Worm (Caenorhabditis elegans) whole organism, early embryonic: ENCODE measurements around the gene C50B6.1.

Experiments used
- ama-1 ChIP-seq: fragments of 150-350 bp; optimal IDR thresholded peaks from 2 replicates; lab custom pipeline; 2014
- tbx-11 ChIP-seq: fragments of 200-800 bp; sonication (Bioruptor generic); IDR thresholded peaks from 2 replicates; pipeline ENCODE4 v1.3.6; 2022; ENCODE audit warnings: missing genetic modification characterization, missing compliant biosample characterization

ce11 chrV:13334447-13334846 is 25.7 kb downstream of the C50B6.1 start:
- TF ChIP-seq tbx-11 (GFP tag; lab: Robert Waterston, UW): no peak
- no peak for TF ChIP-seq ama-1 (lab: Kevin White, UChicago)
